Fruit fly (Drosophila melanogaster): ENCODE results near the gene aos.

DNA sequence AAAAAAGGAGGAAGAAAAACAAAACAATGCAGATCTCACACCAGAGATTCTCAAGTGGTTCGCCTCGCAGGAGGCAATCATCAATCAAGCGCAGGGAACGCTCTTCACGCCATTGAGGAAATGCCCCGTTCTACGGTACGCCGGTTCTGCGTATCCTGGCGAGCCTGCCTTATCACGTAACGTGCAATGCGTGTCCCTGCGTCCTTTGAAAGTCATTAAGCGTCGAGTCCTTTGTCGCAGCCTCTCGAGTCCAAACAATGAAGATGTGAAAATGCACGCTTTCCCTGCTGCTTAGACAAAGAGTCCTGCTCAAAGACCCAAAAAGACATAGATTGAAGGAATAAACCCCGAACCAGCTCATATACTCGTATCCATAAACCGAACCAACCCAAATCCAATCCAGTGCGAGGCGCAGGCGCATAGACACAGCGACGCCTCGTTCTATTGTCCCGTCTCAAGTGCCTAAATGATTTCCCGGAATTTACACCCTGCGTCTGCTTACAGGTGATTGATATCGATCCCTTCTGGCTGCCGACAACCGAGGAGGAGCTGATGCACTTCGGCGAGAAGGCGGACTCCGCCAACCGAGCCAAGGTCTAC lies 7.7 kb upstream of the aos start:
- TF ChIP-seq CG10348 (GFP tag; IDR thresholded peaks at IDR 0.05), result no peak
- TF ChIP-seq gl (tag; optimal IDR thresholded peaks at IDR 0.05), result no peak
- TF ChIP-seq CG9948 (tag; optimal IDR thresholded peaks at IDR 0.05), result no peak
- no peak for TF ChIP-seq CG13204 (GFP tag; optimal IDR thresholded peaks at IDR 0.05)
- TF ChIP-seq CG12605 (GFP tag; IDR thresholded peaks at IDR 0.05), result no peak
- TF ChIP-seq CG4496 (GFP tag; IDR thresholded peaks at IDR 0.05), result no peak
- no peak for TF ChIP-seq CG34367 (tag; optimal IDR thresholded peaks at IDR 0.05)
- no peak for TF ChIP-seq CG8301 (tag; optimal IDR thresholded peaks at IDR 0.05)
- TF ChIP-seq CG17806 (tag; optimal IDR thresholded peaks at IDR 0.05), result no peak

Measured in whole organism, pupa.